Worm (Caenorhabditis elegans) whole organism, L4/young adult: ENCODE results near the gene ceh-58.

ENCODE experiments used
- W03F9.2 ChIP-seq: fragments of 150-350 bp; optimal IDR thresholded peaks from 2 replicates; lab custom pipeline; 2014; ENCODE audit warnings: missing biosample characterization, missing genetic modification characterization
- dao-5 ChIP-seq: sonication (generic microtip); optimal IDR thresholded peaks from 2 replicates; lab custom pipeline; 2016; ENCODE audit warnings: missing genotype, missing genetic modification characterization, moderate library complexity, missing compliant biosample characterization
- him-1 ChIP-seq: sonication (generic microtip); optimal IDR thresholded peaks from 2 replicates; lab custom pipeline; 2016; ENCODE audit warnings: missing genotype, missing genetic modification reagents, missing genetic modification characterization, missing compliant biosample characterization

ceh-58 gene

ce11 chrII:10346075-10346474, 23.3 kb downstream of the ceh-58 start, which contains the start of gene C07E3.10:
Gene C07E3.10 (plus strand): TSS chrII:10346375.
- TF ChIP-seq dao-5, result no peak
- no peak for TF ChIP-seq W03F9.2 (tag; lab: Kevin White, UChicago)
- TF ChIP-seq him-1 (tag; lab: Kevin White, UChicago), result no peak

ce11 chrII:10345012-10345411, 24.4 kb downstream of the ceh-58 start, which contains the start of gene pro-2:
Gene pro-2 (minus strand): TSS chrII:10345112.
- no peak for TF ChIP-seq dao-5
- no peak for TF ChIP-seq him-1 (tag; lab: Kevin White, UChicago)
- TF ChIP-seq W03F9.2 (tag; lab: Kevin White, UChicago), result no peak

ce11 chrII:10329754-10330153, 39.6 kb downstream of the ceh-58 start:
- no peak for TF ChIP-seq him-1 (tag; lab: Kevin White, UChicago)
- no peak for TF ChIP-seq dao-5
- TF ChIP-seq W03F9.2 (tag; lab: Kevin White, UChicago), result no peak

- TF ChIP-seq him-1 (tag; lab: Kevin White, UChicago), result no peak
- no peak for TF ChIP-seq dao-5
- TF ChIP-seq W03F9.2 (tag; lab: Kevin White, UChicago), result no peak
These were observed 43.7 kb downstream of the ceh-58 start, which contains the start of gene appg-1 for ce11 chrII:10325615-10326232. Gene appg-1 (plus strand): TSS chrII:10326041.

ce11 chrII:10321410-10321809, 48.0 kb downstream of the ceh-58 start, which contains the start of gene idpp-4:
Gene idpp-4 (plus strand): TSS chrII:10321460.
- no peak for TF ChIP-seq him-1 (tag; lab: Kevin White, UChicago)
- TF ChIP-seq dao-5, result no peak
- TF ChIP-seq W03F9.2 (tag; lab: Kevin White, UChicago), result no peak
